Worm (Caenorhabditis elegans): ENCODE measurements around the gene F49C12.15.

ce11 chrIV:9322489-9322888 is 1.8 kb upstream of the F49C12.15 start:
- TF ChIP-seq elt-1 (tag; optimal IDR thresholded peaks at IDR 0.05; ENCODE audit: borderline replicate concordance, insufficient read depth) (no peak), ztf-11 (tag; optimal IDR thresholded peaks at IDR 0.05) (no peak), elt-3 (tag; optimal IDR thresholded peaks at IDR 0.05) (no peak), nhr-12 (tag; optimal IDR thresholded peaks at IDR 0.05) (no peak), mep-1 (tag; optimal IDR thresholded peaks at IDR 0.05) (no peak), nhr-237 (tag; optimal IDR thresholded peaks at IDR 0.05) (no peak), ceh-43 (GFP tag; optimal IDR thresholded peaks at IDR 0.05) (no peak), M03D4.4 (tag; optimal IDR thresholded peaks at IDR 0.05) (no peak), unc-39 (tag; optimal IDR thresholded peaks at IDR 0.05) (no peak), zip-8 (tag; optimal IDR thresholded peaks at IDR 0.05) (no peak), ceh-83 (GFP tag; optimal IDR thresholded peaks at IDR 0.05) (no peak), pha-4 (tag; optimal IDR thresholded peaks at IDR 0.05) (no peak)
